Fruit fly (Drosophila melanogaster) whole organism, embryonic: Measurements from ENCODE around the gene zetaCOP.
A peak's percentile ranks its signal among the peaks of the same experiment; 100 is the strongest.

Experiments used
- Ada2b ChIP-seq: fragments of 200-800 bp; sonication (Bioruptor generic); IDR thresholded peaks from 2 replicates; pipeline ENCODE4 v1.3.6; 2022; ENCODE audit warnings: missing biosample characterization, missing genetic modification characterization
- CG10654 ChIP-seq: fragments of 200-800 bp; sonication (Bioruptor generic); optimal IDR thresholded peaks from 2 replicates; lab custom pipeline; 2016; ENCODE audit warnings: missing biosample characterization, missing genetic modification characterization
- CG12219 ChIP-seq: fragments of 200-800 bp; sonication (Bioruptor generic); optimal IDR thresholded peaks from 3 replicates; lab custom pipeline; 2018; ENCODE audit warnings: missing biosample characterization, mild to moderate bottlenecking, missing genetic modification characterization
- CG1233 ChIP-seq: fragments of 200-800 bp; sonication (Bioruptor generic); optimal IDR thresholded peaks from 4 replicates; lab custom pipeline; 2018; ENCODE audit warnings: missing biosample characterization, mild to moderate bottlenecking, missing genetic modification characterization
- CG13296 ChIP-seq: fragments of 200-800 bp; sonication (Bioruptor generic); optimal IDR thresholded peaks from 3 replicates; lab custom pipeline; 2018; ENCODE audit warnings: missing biosample characterization, mild to moderate bottlenecking, missing genetic modification characterization
- CG17385 ChIP-seq: fragments of 200-800 bp; sonication (Bioruptor generic); optimal IDR thresholded peaks from 3 replicates; lab custom pipeline; 2018; ENCODE audit warnings: missing biosample characterization, mild to moderate bottlenecking, missing genetic modification characterization
- CG17612 ChIP-seq: fragments of 200-800 bp; sonication (Bioruptor generic); IDR thresholded peaks from 2 replicates; pipeline ENCODE4 v1.3.6; 2022; ENCODE audit warnings: missing biosample characterization, missing genetic modification characterization
- CG18476 ChIP-seq: fragments of 200-800 bp; sonication (Bioruptor generic); optimal IDR thresholded peaks from 2 replicates; lab custom pipeline; 2016; ENCODE audit warnings: missing biosample characterization, mild to moderate bottlenecking, missing genetic modification characterization
- CG2889 ChIP-seq: fragments of 200-800 bp; sonication (Bioruptor generic); IDR thresholded peaks from 3 replicates; pipeline ENCODE4 v1.3.6; 2022; ENCODE audit warnings: missing biosample characterization, missing genetic modification characterization
- CG34224 ChIP-seq: fragments of 200-800 bp; sonication (Bioruptor generic); IDR thresholded peaks from 3 replicates; pipeline ENCODE4 v1.3.6; 2022; ENCODE audit warnings: missing biosample characterization, missing genetic modification characterization; ENCODE audit not compliant: partially characterized antibody
- CG3726 ChIP-seq: fragments of 200-800 bp; sonication (Bioruptor generic); IDR thresholded peaks from 3 replicates; pipeline ENCODE4, ENCODE4 v1.3.6; 2022; ENCODE audit warnings: missing biosample characterization, missing genetic modification characterization
- CG6791 ChIP-seq: fragments of 200-800 bp; sonication (Bioruptor generic); IDR thresholded peaks from 3 replicates; pipeline ENCODE4 v1.3.6; 2022; ENCODE audit warnings: missing biosample characterization, missing genetic modification characterization; ENCODE audit not compliant: partially characterized antibody
- CG8281 ChIP-seq: fragments of 200-800 bp; sonication (Bioruptor generic); optimal IDR thresholded peaks from 2 replicates; lab custom pipeline; 2018; ENCODE audit warnings: missing biosample characterization, mild to moderate bottlenecking, missing genetic modification characterization, moderate library complexity
- CG8290 ChIP-seq, 3 experiments: fragments of 200-800 bp; sonication (Bioruptor generic); optimal IDR thresholded peaks; 2 replicates each; lab custom pipeline; 2016 to 2019; ENCODE audit warnings: missing biosample characterization in 3 of 3, missing genetic modification characterization in 3 of 3, mild to moderate bottlenecking in 2 of 3, moderate library complexity in 1 of 3
- D19B ChIP-seq: fragments of 200-800 bp; sonication (Bioruptor generic); optimal IDR thresholded peaks from 2 replicates; lab custom pipeline; 2017; ENCODE audit warnings: missing biosample characterization, mild to moderate bottlenecking, missing genetic modification characterization
- Dad ChIP-seq: fragments of 200-800 bp; sonication (Bioruptor generic); optimal IDR thresholded peaks from 3 replicates; lab custom pipeline; 2016; ENCODE audit warnings: missing biosample characterization, missing genetic modification characterization
- Dbx ChIP-seq: fragments of 200-800 bp; sonication (Bioruptor generic); IDR thresholded peaks from 3 replicates; pipeline ENCODE4 v1.3.6; 2022; ENCODE audit warnings: missing biosample characterization, missing genetic modification characterization
- Dip2 ChIP-seq: fragments of 200-800 bp; sonication (Bioruptor generic); IDR thresholded peaks from 2 replicates; pipeline ENCODE4 v1.3.6; 2022; ENCODE audit warnings: missing biosample characterization, missing genetic modification characterization
- Dll ChIP-seq: fragments of 200-800 bp; sonication (Bioruptor generic); IDR thresholded peaks from 4 replicates; pipeline ENCODE4 v1.3.6; 2022; ENCODE audit warnings: missing biosample characterization, missing genetic modification characterization; ENCODE audit not compliant: partially characterized antibody
- Doc3 ChIP-seq: fragments of 200-800 bp; sonication (Bioruptor generic); IDR thresholded peaks from 3 replicates; pipeline ENCODE4 v1.3.6; 2022; ENCODE audit warnings: missing biosample characterization, missing genetic modification characterization; ENCODE audit not compliant: partially characterized antibody
- E2f2 ChIP-seq: fragments of 200-800 bp; sonication (Bioruptor generic); IDR thresholded peaks from 2 replicates; pipeline ENCODE4 v1.3.6; 2022; ENCODE audit warnings: missing biosample characterization, missing genetic modification characterization
- Eip74EF ChIP-seq, 2 experiments: fragments of 200-800 bp in 1 of 2; fragments of >200 bp in 1 of 2; sonication (Bioruptor generic) in 1 of 2; optimal IDR thresholded peaks; 2 replicates each; lab custom pipeline; 2017 to 2019; ENCODE audit warnings: missing biosample characterization in 2 of 2, missing genetic modification characterization in 2 of 2, mild to moderate bottlenecking in 1 of 2, moderate library complexity in 1 of 2
- H15 ChIP-seq: fragments of 200-800 bp; sonication (Bioruptor generic); IDR thresholded peaks from 3 replicates; pipeline ENCODE4 v1.3.6; 2022; ENCODE audit warnings: missing biosample characterization, missing genetic modification characterization
- HLH4C ChIP-seq: fragments of 200-800 bp; sonication (Bioruptor generic); IDR thresholded peaks from 3 replicates; pipeline ENCODE4 v1.3.6; 2022; ENCODE audit warnings: missing biosample characterization, missing genetic modification characterization; ENCODE audit not compliant: partially characterized antibody
- Jarid2 ChIP-seq: fragments of 200-800 bp; sonication (Bioruptor generic); optimal IDR thresholded peaks from 3 replicates; lab custom pipeline; 2017; ENCODE audit warnings: mild to moderate bottlenecking, missing biosample characterization, missing genetic modification reagents, missing genetic modification characterization
- Lpt ChIP-seq: fragments of >200 bp; optimal IDR thresholded peaks from 2 replicates; lab custom pipeline; 2018; ENCODE audit warnings: missing biosample characterization, missing genetic modification characterization
- Neu2 ChIP-seq: fragments of 200-800 bp; sonication (Bioruptor generic); optimal IDR thresholded peaks from 3 replicates; lab custom pipeline; 2016; ENCODE audit warnings: missing biosample characterization, missing genetic modification characterization, borderline replicate concordance
- Oli ChIP-seq: fragments of 200-800 bp; sonication (Bioruptor generic); optimal IDR thresholded peaks from 2 replicates; lab custom pipeline; 2018; ENCODE audit warnings: missing biosample characterization, mild to moderate bottlenecking, missing genetic modification characterization, moderate library complexity
- Opbp ChIP-seq: fragments of 200-800 bp; sonication (Bioruptor generic); IDR thresholded peaks from 3 replicates; pipeline ENCODE4 v1.3.6; 2022; ENCODE audit warnings: missing biosample characterization, missing genetic modification characterization; ENCODE audit not compliant: partially characterized antibody
- Rx ChIP-seq: fragments of 200-800 bp; sonication (Bioruptor generic); IDR thresholded peaks from 2 replicates; pipeline ENCODE4 v1.3.6; 2022; ENCODE audit warnings: missing biosample characterization, missing genetic modification characterization
- Scr ChIP-seq: fragments of 200-800 bp; sonication (Bioruptor generic); IDR thresholded peaks from 2 replicates; pipeline ENCODE4 v1.3.6; 2022; ENCODE audit warnings: missing biosample characterization, missing genetic modification characterization; ENCODE audit not compliant: partially characterized antibody
- Six4 ChIP-seq: fragments of 200-800 bp; sonication (Bioruptor generic); optimal IDR thresholded peaks from 2 replicates; lab custom pipeline; 2016; ENCODE audit warnings: missing biosample characterization, missing genetic modification characterization
- Trl ChIP-seq, 3 experiments: fragments of >200 bp in 2 of 3; fragments of 200-800 bp in 1 of 3; sonication (Bioruptor generic) in 1 of 3; optimal IDR thresholded peaks; 2 replicates in 1 of 3; 3 replicates in 2 of 3; lab custom pipeline; 2016 to 2017; ENCODE audit warnings: missing biosample characterization in 1 of 3, missing genetic modification characterization in 1 of 3
- YL-1 ChIP-seq: fragments of 200-800 bp; sonication (Bioruptor generic); optimal IDR thresholded peaks from 3 replicates; lab custom pipeline; 2017; ENCODE audit warnings: missing biosample characterization, mild to moderate bottlenecking, missing genetic modification characterization
- amos ChIP-seq: fragments of 200-800 bp; sonication (Bioruptor generic); IDR thresholded peaks from 2 replicates; pipeline ENCODE4 v1.3.6; 2022; ENCODE audit warnings: missing biosample characterization, missing genetic modification characterization; ENCODE audit not compliant: partially characterized antibody
- ap ChIP-seq: fragments of 200-800 bp; sonication (Bioruptor generic); IDR thresholded peaks from 2 replicates; pipeline ENCODE4 v1.3.6; 2022; ENCODE audit warnings: missing biosample characterization, missing genetic modification characterization
- cato ChIP-seq: fragments of 200-800 bp; sonication (Bioruptor generic); optimal IDR thresholded peaks from 2 replicates; lab custom pipeline; 2016; ENCODE audit warnings: missing biosample characterization, missing genetic modification characterization, borderline replicate concordance
- fd3F ChIP-seq: fragments of 200-800 bp; sonication (Bioruptor generic); optimal IDR thresholded peaks from 2 replicates; lab custom pipeline; 2018; ENCODE audit warnings: missing biosample characterization, mild to moderate bottlenecking, missing genetic modification characterization, moderate library complexity
- lmd ChIP-seq: fragments of 200-800 bp; sonication (Bioruptor generic); IDR thresholded peaks from 2 replicates; pipeline ENCODE4 v1.3.6; 2022; ENCODE audit warnings: missing biosample characterization, missing genetic modification characterization
- nerfin-2 ChIP-seq: fragments of 200-800 bp; sonication (Bioruptor generic); IDR thresholded peaks from 2 replicates; pipeline ENCODE4 v1.3.6; 2022; ENCODE audit warnings: missing biosample characterization, missing genetic modification characterization; ENCODE audit not compliant: partially characterized antibody
- otp ChIP-seq: fragments of 200-800 bp; sonication (Bioruptor generic); IDR thresholded peaks from 3 replicates; pipeline ENCODE4, ENCODE4 v1.3.6; 2022; ENCODE audit warnings: missing biosample characterization, missing genetic modification characterization
- rib ChIP-seq: fragments of 200-800 bp; sonication (Bioruptor generic); IDR thresholded peaks from 2 replicates; pipeline ENCODE4 v1.3.6; 2022; ENCODE audit warnings: missing biosample characterization, missing genetic modification characterization
- seq ChIP-seq: fragments of 200-800 bp; sonication (Bioruptor generic); IDR thresholded peaks from 2 replicates; pipeline ENCODE4 v1.3.6; 2022; ENCODE audit warnings: missing biosample characterization, missing genetic modification characterization
- sna ChIP-seq: fragments of 200-800 bp; sonication (Bioruptor generic); IDR thresholded peaks from 2 replicates; pipeline ENCODE4 v1.3.6; 2022; ENCODE audit warnings: missing biosample characterization, missing genetic modification characterization; ENCODE audit not compliant: partially characterized antibody
- sug ChIP-seq: fragments of 200-800 bp; optimal IDR thresholded peaks from 2 replicates; lab custom pipeline; 2019; ENCODE audit warnings: missing biosample characterization, mild to moderate bottlenecking, missing genetic modification characterization, moderate library complexity
- yki ChIP-seq: fragments of >200 bp; optimal IDR thresholded peaks from 3 replicates; lab custom pipeline; 2018
- zen2 ChIP-seq: fragments of 200-800 bp; sonication (Bioruptor generic); IDR thresholded peaks from 3 replicates; pipeline ENCODE4 v1.3.6; 2022; ENCODE audit warnings: missing biosample characterization, missing genetic modification characterization; ENCODE audit not compliant: partially characterized antibody

The zetaCOP gene

DNA sequence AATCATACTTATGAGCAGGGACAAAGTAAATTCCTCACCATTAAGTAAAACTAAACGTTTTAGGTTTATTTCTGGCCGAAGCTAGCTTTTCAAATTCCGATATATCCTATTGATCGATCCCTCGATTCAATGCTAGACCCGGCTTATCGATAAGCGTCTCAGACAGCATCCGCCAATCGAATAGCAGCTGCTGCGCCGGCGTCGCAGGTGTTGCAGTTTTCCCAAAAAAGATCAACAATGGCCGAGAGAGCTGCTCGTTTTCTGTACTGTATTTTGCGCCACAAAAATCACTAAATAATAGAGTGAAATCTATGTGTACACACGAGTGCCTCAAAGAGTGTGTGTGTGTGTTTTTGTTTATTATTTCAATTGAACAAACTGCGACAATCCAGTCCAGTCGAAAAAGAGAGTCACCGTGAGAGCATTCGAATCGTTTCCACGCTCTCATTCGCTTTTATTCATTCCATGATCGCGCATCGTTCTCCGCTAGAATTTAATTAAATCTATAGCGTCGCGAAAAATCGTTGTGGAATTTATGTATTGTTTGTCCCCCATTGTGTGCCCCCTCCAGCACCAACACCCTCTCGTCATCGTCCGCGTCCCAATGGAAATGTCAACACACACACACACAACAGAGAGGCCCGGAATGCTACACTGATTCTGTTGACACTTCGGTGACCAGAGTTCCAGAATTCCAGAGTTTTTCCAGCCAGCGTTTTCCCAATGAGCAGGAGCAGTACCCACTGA lies 40.3 kb upstream of the zetaCOP start (continued):
- TF ChIP-seq Jarid2 (GFP tag; lab: Kevin White, UChicago) (no peak), Dll (GFP tag; lab: Robert Waterston, UW) (peak; percentile 63; the same call in 3 of the 4 replicates), CG10654 (GFP tag; lab: Kevin White, UChicago) (no peak), zen2 (GFP tag; lab: Robert Waterston, UW) (peak; percentile 68), sna (GFP tag; lab: Robert Waterston, UW) (peak; percentile 40; the same call in 1 of the 2 replicates), HLH4C (GFP tag; lab: Robert Waterston, UW) (peak; percentile 81), Dip2 (no peak), YL-1 (GFP tag; lab: Kevin White, UChicago) (peak; percentile 15), Scr (GFP tag; lab: Robert Waterston, UW) (peak; percentile 60), CG2889 (GFP tag; lab: Robert Waterston, UW) (no peak), CG8290 (GFP tag; optimal IDR thresholded peaks at IDR 0.05; lab: Kevin White, UChicago) (peak; percentile 28), CG8290 (tag; optimal IDR thresholded peaks at IDR 0.05; lab: Kevin White, UChicago) (peak in 1 of 2 experiments; percentile 29), Opbp (GFP tag; lab: Robert Waterston, UW) (peak; percentile 66; the same call in 2 of the 3 replicates), Neu2 (GFP tag; lab: Kevin White, UChicago) (no peak), Oli (tag; lab: Kevin White, UChicago) (no peak), CG13296 (GFP tag; lab: Kevin White, UChicago) (no peak), amos (peak; percentile 55), Trl (optimal IDR thresholded peaks at IDR 0.05; lab: Kevin White, UChicago) (peak; percentile 59 to 68), Trl (GFP tag; optimal IDR thresholded peaks at IDR 0.05; lab: Kevin White, UChicago) (no peak), Dad (GFP tag; lab: Kevin White, UChicago) (no peak), CG34224 (peak; percentile 63), Doc3 (GFP tag; lab: Robert Waterston, UW) (peak; percentile 59; the same call in 1 of the 3 replicates), E2f2 (peak; percentile 84)

DNA sequence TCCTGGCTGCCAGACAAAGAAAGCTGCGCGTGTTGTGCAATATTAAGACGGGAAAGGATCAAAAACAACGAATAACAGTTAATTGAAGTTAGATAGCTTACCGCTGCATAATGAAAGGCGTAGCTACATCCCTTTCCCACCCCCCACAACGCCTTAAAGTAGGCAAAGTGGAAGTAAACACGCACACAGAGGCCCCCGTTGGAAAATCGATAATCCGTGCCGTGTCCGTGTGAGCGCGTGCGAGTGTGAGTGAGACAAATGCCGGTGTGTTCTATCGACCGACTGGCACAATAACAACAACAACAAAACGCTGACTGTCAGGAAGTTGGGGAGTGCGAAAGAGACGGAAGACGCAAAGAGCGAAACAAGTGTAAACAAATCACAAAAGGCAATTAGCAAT lies 39.0 kb upstream of the zetaCOP start:
- no peak for TF ChIP-seq CG3726
- 0 out of 2 replicates have a peak, but pooled peaks have one; percentile 11 for TF ChIP-seq nerfin-2 (GFP tag; lab: Robert Waterston, UW)
- TF ChIP-seq seq (GFP tag; lab: Robert Waterston, UW): no peak
- no peak for TF ChIP-seq Lpt
- TF ChIP-seq Six4 (GFP tag; lab: Kevin White, UChicago): no peak
- no peak for TF ChIP-seq CG17612 (GFP tag; lab: Robert Waterston, UW)
- no peak for TF ChIP-seq rib (GFP tag; lab: Robert Waterston, UW)
- TF ChIP-seq CG6791 (GFP tag; lab: Robert Waterston, UW): 0 out of 3 replicates have a peak, but pooled peaks have one; percentile 42
- no peak for TF ChIP-seq H15 (GFP tag; lab: Robert Waterston, UW)
- no peak for TF ChIP-seq Ada2b (GFP tag; lab: Robert Waterston, UW)
- no peak for TF ChIP-seq CG8281 (tag; lab: Kevin White, UChicago)
- TF ChIP-seq CG18476 (GFP tag; lab: Kevin White, UChicago): no peak
- TF ChIP-seq CG1233 (GFP tag; lab: Kevin White, UChicago): no peak
- no peak for TF ChIP-seq Dll (GFP tag; lab: Robert Waterston, UW)
- TF ChIP-seq otp (GFP tag; lab: Robert Waterston, UW): no peak
- TF ChIP-seq yki (lab: Kevin White, UChicago): no peak
- TF ChIP-seq CG17385: no peak
- TF ChIP-seq ap (GFP tag; lab: Robert Waterston, UW): no peak
- TF ChIP-seq Dbx (GFP tag; lab: Robert Waterston, UW): no peak
- no peak for TF ChIP-seq sug
- TF ChIP-seq Rx (GFP tag; lab: Robert Waterston, UW): no peak
- no peak for TF ChIP-seq cato (GFP tag; lab: Kevin White, UChicago)
- TF ChIP-seq lmd (GFP tag; lab: Robert Waterston, UW): no peak
- no peak for TF ChIP-seq fd3F (GFP tag; lab: Kevin White, UChicago)
- TF ChIP-seq CG12219 (GFP tag; lab: Kevin White, UChicago): no peak
- no peak for TF ChIP-seq Eip74EF (GFP tag; optimal IDR thresholded peaks at IDR 0.05; lab: Kevin White, UChicago)
- TF ChIP-seq D19B: no peak
